Fruit fly (Drosophila melanogaster) whole organism, embryonic: ENCODE results near the gene Arp6.

ENCODE experiments used
- Blimp-1 ChIP-seq: fragments of 200-800 bp; sonication (Bioruptor generic); optimal IDR thresholded peaks from 3 replicates; lab custom pipeline; 2018; ENCODE audit warnings: missing biosample characterization, missing genetic modification characterization, mild to moderate bottlenecking, moderate library complexity, missing genetic modification reagents
- CG10654 ChIP-seq: fragments of 200-800 bp; sonication (Bioruptor generic); optimal IDR thresholded peaks from 2 replicates; lab custom pipeline; 2016; ENCODE audit warnings: missing biosample characterization, missing genetic modification characterization
- CG11093 ChIP-seq: fragments of 200-800 bp; sonication (Bioruptor generic); IDR thresholded peaks from 3 replicates; pipeline ENCODE4 v1.3.6; 2022; ENCODE audit warnings: missing biosample characterization, missing genetic modification characterization
- CG1233 ChIP-seq: fragments of 200-800 bp; sonication (Bioruptor generic); optimal IDR thresholded peaks from 4 replicates; lab custom pipeline; 2018; ENCODE audit warnings: missing biosample characterization, mild to moderate bottlenecking, missing genetic modification characterization
- CG13624 ChIP-seq: fragments of 200-800 bp; sonication (Bioruptor generic); optimal IDR thresholded peaks from 2 replicates; lab custom pipeline; 2016; ENCODE audit warnings: missing biosample characterization, missing genetic modification characterization
- CG15479 ChIP-seq: fragments of 200-800 bp; sonication (Bioruptor generic); optimal IDR thresholded peaks from 3 replicates; lab custom pipeline; 2019; ENCODE audit warnings: missing biosample characterization, mild to moderate bottlenecking, missing genetic modification characterization, moderate library complexity
- CG16813 ChIP-seq: fragments of 200-800 bp; sonication (Bioruptor generic); IDR thresholded peaks from 3 replicates; pipeline ENCODE4 v1.3.6; 2022; ENCODE audit warnings: missing biosample characterization, missing genetic modification characterization; ENCODE audit not compliant: partially characterized antibody
- CG16863 ChIP-seq: fragments of 200-800 bp; sonication (Bioruptor generic); optimal IDR thresholded peaks from 3 replicates; lab custom pipeline; 2016; ENCODE audit warnings: missing biosample characterization, missing genetic modification characterization
- CG2116 ChIP-seq: fragments of 200-800 bp; sonication (Bioruptor generic); optimal IDR thresholded peaks from 3 replicates; lab custom pipeline; 2018; ENCODE audit warnings: missing biosample characterization, mild to moderate bottlenecking, missing genetic modification characterization
- CG3726 ChIP-seq: fragments of 200-800 bp; sonication (Bioruptor generic); IDR thresholded peaks from 3 replicates; pipeline ENCODE4, ENCODE4 v1.3.6; 2022; ENCODE audit warnings: missing biosample characterization, missing genetic modification characterization
- CG4282 ChIP-seq: fragments of 200-800 bp; sonication (Bioruptor generic); optimal IDR thresholded peaks from 2 replicates; lab custom pipeline; 2016; ENCODE audit warnings: missing biosample characterization, missing genetic modification characterization
- CG5953 ChIP-seq: fragments of 200-800 bp; sonication (Bioruptor generic); IDR thresholded peaks from 2 replicates; pipeline ENCODE4 v1.3.6; 2022; ENCODE audit warnings: missing biosample characterization, missing genetic modification characterization
- CG6683 ChIP-seq: fragments of 200-800 bp; sonication (Bioruptor generic); optimal IDR thresholded peaks from 2 replicates; lab custom pipeline; 2017; ENCODE audit warnings: missing biosample characterization, mild to moderate bottlenecking, missing genetic modification characterization, missing genetic modification reagents
- CG8290 ChIP-seq, 3 experiments: fragments of 200-800 bp; sonication (Bioruptor generic); optimal IDR thresholded peaks; 2 replicates each; lab custom pipeline; 2016 to 2019; ENCODE audit warnings: missing biosample characterization in 3 of 3, missing genetic modification characterization in 3 of 3, mild to moderate bottlenecking in 2 of 3, moderate library complexity in 1 of 3
- CTCF ChIP-seq: fragments of 200-800 bp; sonication (Bioruptor generic); optimal IDR thresholded peaks from 2 replicates; lab custom pipeline; 2017; ENCODE audit warnings: missing biosample characterization, mild to moderate bottlenecking, missing genetic modification characterization, moderate library complexity
- D19B ChIP-seq: fragments of 200-800 bp; sonication (Bioruptor generic); optimal IDR thresholded peaks from 2 replicates; lab custom pipeline; 2017; ENCODE audit warnings: missing biosample characterization, mild to moderate bottlenecking, missing genetic modification characterization
- Dll ChIP-seq: fragments of 200-800 bp; sonication (Bioruptor generic); IDR thresholded peaks from 4 replicates; pipeline ENCODE4 v1.3.6; 2022; ENCODE audit warnings: missing biosample characterization, missing genetic modification characterization; ENCODE audit not compliant: partially characterized antibody
- Doc3 ChIP-seq: fragments of 200-800 bp; sonication (Bioruptor generic); IDR thresholded peaks from 3 replicates; pipeline ENCODE4 v1.3.6; 2022; ENCODE audit warnings: missing biosample characterization, missing genetic modification characterization; ENCODE audit not compliant: partially characterized antibody
- Ets97D ChIP-seq: fragments of 200-800 bp; sonication (Bioruptor generic); optimal IDR thresholded peaks from 3 replicates; lab custom pipeline; 2016; ENCODE audit warnings: missing biosample characterization, missing genetic modification characterization
- Fer1 ChIP-seq: fragments of 200-800 bp; sonication (Bioruptor generic); optimal IDR thresholded peaks from 2 replicates; lab custom pipeline; 2017; ENCODE audit warnings: missing biosample characterization, mild to moderate bottlenecking, missing genetic modification characterization
- Gsc ChIP-seq: fragments of 200-800 bp; sonication (Bioruptor generic); IDR thresholded peaks from 2 replicates; pipeline ENCODE4 v1.3.6; 2022; ENCODE audit warnings: missing biosample characterization, missing genetic modification characterization
- HLH4C ChIP-seq: fragments of 200-800 bp; sonication (Bioruptor generic); IDR thresholded peaks from 3 replicates; pipeline ENCODE4 v1.3.6; 2022; ENCODE audit warnings: missing biosample characterization, missing genetic modification characterization; ENCODE audit not compliant: partially characterized antibody
- Med ChIP-seq: fragments of 200-800 bp; sonication (Bioruptor generic); peaks from one replicate; lab custom pipeline; 2016; ENCODE audit warnings: missing biosample characterization, missing genetic modification characterization, mild to moderate bottlenecking, inconsistent platforms, moderate library complexity
- Meics ChIP-seq: fragments of 200-800 bp; sonication (Bioruptor generic); optimal IDR thresholded peaks from 2 replicates; lab custom pipeline; 2017; ENCODE audit warnings: missing biosample characterization, mild to moderate bottlenecking, missing genetic modification characterization
- Mes4 ChIP-seq: fragments of 200-800 bp; sonication (Bioruptor generic); optimal IDR thresholded peaks from 2 replicates; lab custom pipeline; 2016; ENCODE audit warnings: missing biosample characterization, missing genetic modification characterization
- NK7.1 ChIP-seq: fragments of 200-800 bp; sonication (Bioruptor generic); optimal IDR thresholded peaks from 3 replicates; lab custom pipeline; 2016; ENCODE audit warnings: missing biosample characterization, missing genetic modification characterization
- NfI ChIP-seq: fragments of 200-800 bp; sonication (Bioruptor generic); optimal IDR thresholded peaks from 3 replicates; lab custom pipeline; 2018; ENCODE audit warnings: missing biosample characterization, mild to moderate bottlenecking, missing genetic modification characterization, moderate library complexity
- Oaz ChIP-seq: fragments of 200-800 bp; sonication (Bioruptor generic); IDR thresholded peaks from 2 replicates; pipeline ENCODE4 v1.3.6; 2022; ENCODE audit warnings: missing biosample characterization, missing genetic modification characterization
- Tbp ChIP-seq: fragments of >200 bp; optimal IDR thresholded peaks from 2 replicates; lab custom pipeline; 2018; ENCODE audit warnings: missing biosample characterization, missing genetic modification characterization
- ap ChIP-seq: fragments of 200-800 bp; sonication (Bioruptor generic); IDR thresholded peaks from 2 replicates; pipeline ENCODE4 v1.3.6; 2022; ENCODE audit warnings: missing biosample characterization, missing genetic modification characterization
- ash1 ChIP-seq: fragments of 200-800 bp; sonication (Bioruptor generic); optimal IDR thresholded peaks from 2 replicates; lab custom pipeline; 2018; ENCODE audit warnings: missing biosample characterization, mild to moderate bottlenecking, missing genetic modification characterization
- bcd ChIP-seq: fragments of 200-800 bp; sonication (Bioruptor generic); optimal IDR thresholded peaks from 2 replicates; lab custom pipeline; 2017; ENCODE audit warnings: missing biosample characterization, mild to moderate bottlenecking, missing genetic modification characterization
- cato ChIP-seq: fragments of 200-800 bp; sonication (Bioruptor generic); optimal IDR thresholded peaks from 2 replicates; lab custom pipeline; 2016; ENCODE audit warnings: missing biosample characterization, missing genetic modification characterization, borderline replicate concordance
- caup ChIP-seq: fragments of 200-800 bp; sonication (Bioruptor generic); optimal IDR thresholded peaks from 3 replicates; lab custom pipeline; 2017; ENCODE audit warnings: missing biosample characterization, mild to moderate bottlenecking, missing genetic modification characterization, moderate library complexity; ENCODE audit not compliant: severe bottlenecking
- chn ChIP-seq: fragments of 200-800 bp; sonication (Bioruptor generic); optimal IDR thresholded peaks from 2 replicates; lab custom pipeline; 2016; ENCODE audit warnings: missing biosample characterization, missing genetic modification characterization
- dmrt11E ChIP-seq: fragments of 200-800 bp; sonication (Bioruptor generic); optimal IDR thresholded peaks from 3 replicates; lab custom pipeline; 2018; ENCODE audit warnings: missing biosample characterization, mild to moderate bottlenecking, missing genetic modification characterization, moderate library complexity
- esg ChIP-seq: fragments of 200-800 bp; sonication (Bioruptor generic); conservative IDR thresholded peaks from 2 replicates; pipeline ENCODE4 v1.3.6; 2022; ENCODE audit warnings: missing biosample characterization, missing genetic modification characterization
- fru ChIP-seq: fragments of >200 bp; optimal IDR thresholded peaks from 2 replicates; lab custom pipeline; 2017
- gcm ChIP-seq: fragments of 200-800 bp; sonication (Bioruptor generic); optimal IDR thresholded peaks from 2 replicates; lab custom pipeline; 2019; ENCODE audit warnings: missing biosample characterization, mild to moderate bottlenecking, missing genetic modification characterization, moderate library complexity
- gsb-n ChIP-seq: fragments of 200-800 bp; sonication (Bioruptor generic); optimal IDR thresholded peaks from 3 replicates; lab custom pipeline; 2018; ENCODE audit warnings: missing biosample characterization, mild to moderate bottlenecking, missing genetic modification characterization
- ham ChIP-seq: fragments of 200-800 bp; sonication (Bioruptor generic); IDR thresholded peaks from 2 replicates; pipeline ENCODE4 v1.3.6; 2022; ENCODE audit warnings: missing biosample characterization, missing genetic modification characterization
- hbn ChIP-seq: fragments of 200-800 bp; sonication (Bioruptor generic); IDR thresholded peaks from 2 replicates; pipeline ENCODE4 v1.3.6; 2022; ENCODE audit warnings: missing biosample characterization, missing genetic modification characterization; ENCODE audit not compliant: partially characterized antibody
- hth ChIP-seq: fragments of >200 bp; optimal IDR thresholded peaks from 2 replicates; lab custom pipeline; 2017; ENCODE audit warnings: inconsistent platforms
- lmd ChIP-seq: fragments of 200-800 bp; sonication (Bioruptor generic); IDR thresholded peaks from 2 replicates; pipeline ENCODE4 v1.3.6; 2022; ENCODE audit warnings: missing biosample characterization, missing genetic modification characterization
- maf-S ChIP-seq: fragments of 200-800 bp; sonication (Bioruptor generic); optimal IDR thresholded peaks from 2 replicates; lab custom pipeline; 2016; ENCODE audit warnings: missing biosample characterization, missing genetic modification characterization
- nerfin-1 ChIP-seq: fragments of 200-800 bp; sonication (Bioruptor generic); optimal IDR thresholded peaks from 3 replicates; lab custom pipeline; 2019; ENCODE audit warnings: missing biosample characterization, mild to moderate bottlenecking, missing genetic modification characterization, moderate library complexity
- nmo ChIP-seq: fragments of 200-800 bp; sonication (Bioruptor generic); optimal IDR thresholded peaks from 2 replicates; lab custom pipeline; 2018; ENCODE audit warnings: missing biosample characterization, mild to moderate bottlenecking, missing genetic modification characterization, moderate library complexity
- pzg ChIP-seq: fragments of 200-800 bp; sonication (Bioruptor generic); optimal IDR thresholded peaks from 3 replicates; lab custom pipeline; 2018; ENCODE audit warnings: missing biosample characterization, mild to moderate bottlenecking, missing genetic modification characterization, moderate library complexity
- run ChIP-seq: fragments of 200-800 bp; sonication (Bioruptor generic); optimal IDR thresholded peaks from 3 replicates; lab custom pipeline; 2018; ENCODE audit warnings: missing biosample characterization, mild to moderate bottlenecking, missing genetic modification characterization
- sim ChIP-seq: fragments of 200-800 bp; sonication (Bioruptor generic); IDR thresholded peaks from 2 replicates; pipeline ENCODE4 v1.3.6; 2022; ENCODE audit warnings: missing biosample characterization, missing genetic modification characterization
- tap ChIP-seq: fragments of 200-800 bp; optimal IDR thresholded peaks from 3 replicates; lab custom pipeline; 2019; ENCODE audit warnings: missing biosample characterization, mild to moderate bottlenecking, missing genetic modification characterization, moderate library complexity
- vfl ChIP-seq: fragments of 200-800 bp; sonication (Bioruptor generic); optimal IDR thresholded peaks from 2 replicates; lab custom pipeline; 2016; ENCODE audit warnings: missing biosample characterization, missing genetic modification characterization

The Arp6 gene

dm6 chrX:15762723-15763122, 25.8 kb upstream of the Arp6 start, which contains the start of gene Polr3A (continued):
- no peak for TF ChIP-seq cato (GFP tag; lab: Kevin White, UChicago)
- TF ChIP-seq HLH4C (GFP tag; lab: Robert Waterston, UW) = peak; percentile 62
- TF ChIP-seq esg (GFP tag; lab: Robert Waterston, UW) = no peak
- no peak for TF ChIP-seq Mes4
- no peak for TF ChIP-seq gcm (GFP tag; lab: Kevin White, UChicago)
- TF ChIP-seq Gsc = no peak
- TF ChIP-seq run = no peak
- TF ChIP-seq lmd (GFP tag; lab: Robert Waterston, UW) = no peak
- no peak for TF ChIP-seq sim (GFP tag; lab: Robert Waterston, UW)
- no peak for TF ChIP-seq CG4282 (GFP tag; lab: Kevin White, UChicago)
- peak; percentile 65; the same call in 3 of the 4 replicates for TF ChIP-seq Dll
- no peak for TF ChIP-seq CG1233 (GFP tag; lab: Kevin White, UChicago)
- TF ChIP-seq nerfin-1 = no peak
- no peak for TF ChIP-seq CG16863 (GFP tag; lab: Kevin White, UChicago)
- peak; percentile 41 for TF ChIP-seq hbn
- TF ChIP-seq Blimp-1 (GFP tag; lab: Kevin White, UChicago) = no peak
- no peak for TF ChIP-seq Oaz (GFP tag; lab: Robert Waterston, UW)
- TF ChIP-seq CG15479 = no peak
- no peak for TF ChIP-seq CG8290 (GFP tag; optimal IDR thresholded peaks at IDR 0.05; lab: Kevin White, UChicago)
- TF ChIP-seq CG8290 (tag; optimal IDR thresholded peaks at IDR 0.05; lab: Kevin White, UChicago) = no peak
- no peak for TF ChIP-seq vfl
- no peak for TF ChIP-seq chn (GFP tag; lab: Kevin White, UChicago)
- peak; percentile 29 for TF ChIP-seq Ets97D (GFP tag; lab: Kevin White, UChicago)
- no peak for TF ChIP-seq Tbp
- no peak for TF ChIP-seq CTCF (GFP tag; lab: Kevin White, UChicago)
- TF ChIP-seq CG13624 (GFP tag; lab: Kevin White, UChicago) = no peak
- peak; percentile 49 for TF ChIP-seq CG2116 (GFP tag; lab: Kevin White, UChicago)
- TF ChIP-seq NfI (GFP tag; lab: Kevin White, UChicago) = no peak
- TF ChIP-seq Meics = no peak
- no peak for TF ChIP-seq NK7.1 (GFP tag; lab: Kevin White, UChicago)
- peak; percentile 63 for TF ChIP-seq pzg
- TF ChIP-seq Fer1 (GFP tag; lab: Kevin White, UChicago) = no peak
- no peak for TF ChIP-seq hth
- TF ChIP-seq CG3726 (GFP tag; lab: Robert Waterston, UW) = no peak
- no peak for TF ChIP-seq ham (GFP tag; lab: Robert Waterston, UW)
- TF ChIP-seq CG10654 = no peak
- TF ChIP-seq ash1 (GFP tag; lab: Kevin White, UChicago) = no peak
- TF ChIP-seq tap = no peak
- no peak for TF ChIP-seq CG5953 (GFP tag; lab: Robert Waterston, UW)
- no peak for TF ChIP-seq maf-S (GFP tag; lab: Kevin White, UChicago)
- peak; percentile 63 for TF ChIP-seq CG16813
- TF ChIP-seq gsb-n (tag; lab: Kevin White, UChicago) = no peak
- TF ChIP-seq bcd (GFP tag; lab: Kevin White, UChicago) = no peak
- TF ChIP-seq caup (GFP tag; lab: Kevin White, UChicago) = no peak
- TF ChIP-seq D19B (GFP tag; lab: Kevin White, UChicago) = no peak
- 0 out of 3 replicates have a peak, but pooled peaks have one; percentile 38 for TF ChIP-seq Doc3 (GFP tag; lab: Robert Waterston, UW)
- TF ChIP-seq fru = no peak
- no peak for TF ChIP-seq CG11093
- TF ChIP-seq ap (GFP tag; lab: Robert Waterston, UW) = no peak
- peak; percentile 18 for TF ChIP-seq Med (GFP tag; lab: Kevin White, UChicago)
- no peak for TF ChIP-seq dmrt11E (tag; lab: Kevin White, UChicago)
- no peak for TF ChIP-seq CG6683
- no peak for TF ChIP-seq nmo (GFP tag; lab: Kevin White, UChicago)
